Worm (Caenorhabditis elegans) whole organism, L2 larva: ENCODE results near the gene M110.9.
A peak's percentile ranks its signal among the peaks of the same experiment; 100 is the strongest.

Experiments used
- C34F6.9 ChIP-seq: fragments of 150-350 bp; optimal IDR thresholded peaks from 2 replicates; lab custom pipeline; 2014; ENCODE audit warnings: missing biosample characterization, missing genetic modification characterization
- F13H6.1 ChIP-seq: sonication (generic microtip); optimal IDR thresholded peaks from 2 replicates; lab custom pipeline; 2016; ENCODE audit warnings: missing genetic modification characterization, missing compliant biosample characterization
- R02D3.7 ChIP-seq: fragments of 150-350 bp; optimal IDR thresholded peaks from 2 replicates; lab custom pipeline; 2014; ENCODE audit warnings: missing biosample characterization, missing genetic modification characterization
- Y55F3AM.14 ChIP-seq: fragments of 200-800 bp; sonication (Bioruptor generic); optimal IDR thresholded peaks from 2 replicates; lab custom pipeline; 2018; ENCODE audit warnings: mild to moderate bottlenecking, missing genetic modification characterization, missing compliant biosample characterization
- alr-1 ChIP-seq: fragments of 150-350 bp; optimal IDR thresholded peaks from 2 replicates; lab custom pipeline; 2014; ENCODE audit warnings: missing biosample characterization, missing genetic modification characterization
- aly-2 ChIP-seq: fragments of 150-350 bp; optimal IDR thresholded peaks from 2 replicates; lab custom pipeline; 2014; ENCODE audit warnings: missing biosample characterization, missing genetic modification characterization
- ama-1 ChIP-seq: fragments of 150-350 bp; optimal IDR thresholded peaks from 2 replicates; lab custom pipeline; 2018; ENCODE audit warnings: inconsistent platforms
- blmp-1 ChIP-seq: sonication (generic microtip); optimal IDR thresholded peaks from 2 replicates; lab custom pipeline; 2017; ENCODE audit warnings: missing genetic modification characterization, mild to moderate bottlenecking, missing compliant biosample characterization, antibody characterized with exemption, moderate library complexity; ENCODE audit not compliant: insufficient read depth
- ceh-16 ChIP-seq: fragments of 150-350 bp; optimal IDR thresholded peaks from 2 replicates; lab custom pipeline; 2014; ENCODE audit warnings: missing biosample characterization, missing genetic modification characterization
- ceh-82 ChIP-seq: fragments of 150-350 bp; optimal IDR thresholded peaks from 2 replicates; lab custom pipeline; 2014; ENCODE audit warnings: missing biosample characterization, missing genetic modification characterization
- crh-2 ChIP-seq: sonication (generic microtip); optimal IDR thresholded peaks from 2 replicates; lab custom pipeline; 2017; ENCODE audit warnings: missing biosample characterization, missing genetic modification characterization
- dmd-4 ChIP-seq: sonication (generic microtip); optimal IDR thresholded peaks from 2 replicates; lab custom pipeline; 2017; ENCODE audit warnings: missing biosample characterization, missing genetic modification characterization
- egl-27 ChIP-seq: sonication (generic microtip); optimal IDR thresholded peaks from 3 replicates; lab custom pipeline; 2017; ENCODE audit warnings: missing biosample characterization, missing genetic modification reagents, missing genetic modification characterization
- elt-1 ChIP-seq: fragments of 150-350 bp; optimal IDR thresholded peaks from 2 replicates; lab custom pipeline; 2014; ENCODE audit warnings: missing biosample characterization, missing genetic modification characterization
- elt-3 ChIP-seq: sonication (generic microtip); optimal IDR thresholded peaks from 2 replicates; lab custom pipeline; 2017; ENCODE audit warnings: missing biosample characterization, missing genetic modification characterization
- fos-1 ChIP-seq: fragments of 150-350 bp; optimal IDR thresholded peaks from 2 replicates; lab custom pipeline; 2014; ENCODE audit warnings: missing biosample characterization, missing genetic modification characterization
- lin-11 ChIP-seq: fragments of 150-350 bp; sonication (generic microtip); optimal IDR thresholded peaks from 2 replicates; lab custom pipeline; 2014; ENCODE audit warnings: missing biosample characterization, missing genetic modification characterization, inconsistent platforms, mixed read lengths
- lin-13 ChIP-seq: fragments of 150-350 bp; optimal IDR thresholded peaks from 2 replicates; lab custom pipeline; 2014; ENCODE audit warnings: missing biosample characterization, missing genetic modification reagents, missing genetic modification characterization
- lsy-2 ChIP-seq, 2 experiments: fragments of 150-350 bp in 1 of 2; sonication (generic microtip) in 1 of 2; optimal IDR thresholded peaks; 2 replicates each; lab custom pipeline; 2014 to 2017; ENCODE audit warnings: missing biosample characterization in 2 of 2, missing genetic modification characterization in 2 of 2
- mab-5 ChIP-seq: fragments of 150-350 bp; optimal IDR thresholded peaks from 2 replicates; lab custom pipeline; 2014; ENCODE audit warnings: missing biosample characterization, missing genetic modification characterization
- mbf-1 ChIP-seq: sonication (generic microtip); optimal IDR thresholded peaks from 2 replicates; lab custom pipeline; 2017; ENCODE audit warnings: missing biosample characterization, missing genetic modification characterization
- mdl-1 ChIP-seq, 2 experiments: fragments of 150-350 bp in 1 of 2; sonication (generic microtip) in 1 of 2; optimal IDR thresholded peaks; 2 replicates each; lab custom pipeline; 2017; ENCODE audit warnings: missing biosample characterization in 2 of 2, missing genetic modification characterization in 2 of 2
- nhr-11 ChIP-seq: fragments of 150-350 bp; optimal IDR thresholded peaks from 2 replicates; lab custom pipeline; 2014; ENCODE audit warnings: missing biosample characterization, missing genetic modification characterization
- nhr-12 ChIP-seq: fragments of 150-350 bp; optimal IDR thresholded peaks from 2 replicates; lab custom pipeline; 2014; ENCODE audit warnings: missing biosample characterization, missing genetic modification characterization
- nhr-129 ChIP-seq: fragments of 150-350 bp; optimal IDR thresholded peaks from 2 replicates; lab custom pipeline; 2014; ENCODE audit warnings: missing biosample characterization, missing genetic modification characterization
- nhr-23 ChIP-seq: fragments of 150-350 bp; optimal IDR thresholded peaks from 2 replicates; lab custom pipeline; 2014; ENCODE audit warnings: missing biosample characterization, missing genetic modification reagents, missing genetic modification characterization
- nhr-237 ChIP-seq: fragments of 150-350 bp; optimal IDR thresholded peaks from 2 replicates; lab custom pipeline; 2014; ENCODE audit warnings: missing biosample characterization, missing genetic modification characterization
- nhr-25 ChIP-seq: fragments of 150-350 bp; sonication (generic microtip); optimal IDR thresholded peaks from 3 replicates; lab custom pipeline; 2014; ENCODE audit warnings: missing biosample characterization, missing genetic modification characterization
- nhr-6 ChIP-seq: fragments of 150-350 bp; optimal IDR thresholded peaks from 2 replicates; lab custom pipeline; 2014; ENCODE audit warnings: missing biosample characterization, missing genetic modification characterization
- peb-1 ChIP-seq: fragments of 150-350 bp; optimal IDR thresholded peaks from 2 replicates; lab custom pipeline; 2014; ENCODE audit warnings: missing biosample characterization, missing genetic modification characterization
- skn-1 ChIP-seq: sonication (generic microtip); optimal IDR thresholded peaks from 2 replicates; lab custom pipeline; 2017; ENCODE audit warnings: missing biosample characterization, missing genetic modification characterization
- snpc-4 ChIP-seq: fragments of 150-350 bp; optimal IDR thresholded peaks from 2 replicates; lab custom pipeline; 2014; ENCODE audit warnings: missing biosample characterization, missing genetic modification characterization
- unc-39 ChIP-seq: fragments of 150-350 bp; optimal IDR thresholded peaks from 2 replicates; lab custom pipeline; 2014; ENCODE audit warnings: missing biosample characterization, missing genetic modification characterization
- unc-55 ChIP-seq: fragments of 150-350 bp; sonication (generic microtip); optimal IDR thresholded peaks from 3 replicates; lab custom pipeline; 2014; ENCODE audit warnings: missing biosample characterization, missing genetic modification reagents, missing genetic modification characterization
- unc-62 ChIP-seq: fragments of 150-350 bp; optimal IDR thresholded peaks from 2 replicates; lab custom pipeline; 2014; ENCODE audit warnings: missing biosample characterization, missing genetic modification reagents, missing genetic modification characterization
- zag-1 ChIP-seq: fragments of 150-350 bp; optimal IDR thresholded peaks from 2 replicates; lab custom pipeline; 2014; ENCODE audit warnings: missing biosample characterization, missing genetic modification characterization
- ztf-1 ChIP-seq: fragments of 200-800 bp; sonication (Bioruptor generic); conservative IDR thresholded peaks from 2 replicates; pipeline ENCODE4 v1.3.6; 2022; ENCODE audit warnings: missing genetic modification characterization, missing compliant biosample characterization
- ztf-11 ChIP-seq: sonication (generic microtip); optimal IDR thresholded peaks from 2 replicates; lab custom pipeline; 2017; ENCODE audit warnings: missing biosample characterization, missing genetic modification characterization

Gene M110.9

DNA sequence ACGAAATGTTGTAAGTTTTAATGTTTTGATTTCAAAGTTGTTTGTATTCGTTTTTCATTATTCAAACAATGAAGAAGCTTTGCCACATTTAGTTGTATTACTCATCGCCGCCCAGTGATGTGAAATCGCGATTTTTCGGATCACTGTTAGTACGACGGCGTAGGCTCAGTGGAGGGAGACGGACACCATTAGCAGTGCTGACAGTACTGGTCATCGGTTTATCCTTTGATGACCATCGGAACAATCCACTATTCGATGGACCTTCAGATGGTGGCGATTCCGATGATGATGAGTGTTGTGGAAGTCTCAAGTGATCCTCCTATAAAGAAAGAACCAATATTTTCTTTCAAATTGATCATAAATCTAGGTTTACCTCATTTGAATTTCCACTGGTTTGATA, 43.6 kb upstream of the M110.9 start:
- no peak for TF ChIP-seq lin-13
- no peak for TF ChIP-seq nhr-6 (tag; lab: Kevin White, UChicago)
- no peak for TF ChIP-seq nhr-23 (tag; lab: Kevin White, UChicago)
- TF ChIP-seq ama-1 = no peak
- TF ChIP-seq nhr-12 (tag; lab: Kevin White, UChicago) = no peak
- no peak for TF ChIP-seq blmp-1
- no peak for TF ChIP-seq mdl-1 (tag; optimal IDR thresholded peaks at IDR 0.05; lab: Kevin White, UChicago)
- no peak for TF ChIP-seq mab-5 (tag; lab: Kevin White, UChicago)
- TF ChIP-seq ztf-11 (tag; lab: Kevin White, UChicago) = no peak
- TF ChIP-seq unc-55 (GFP tag; lab: Kevin White, UChicago) = no peak
- TF ChIP-seq nhr-237 (tag; lab: Kevin White, UChicago) = no peak
- TF ChIP-seq, all 48 proteins: peak for 0

DNA sequence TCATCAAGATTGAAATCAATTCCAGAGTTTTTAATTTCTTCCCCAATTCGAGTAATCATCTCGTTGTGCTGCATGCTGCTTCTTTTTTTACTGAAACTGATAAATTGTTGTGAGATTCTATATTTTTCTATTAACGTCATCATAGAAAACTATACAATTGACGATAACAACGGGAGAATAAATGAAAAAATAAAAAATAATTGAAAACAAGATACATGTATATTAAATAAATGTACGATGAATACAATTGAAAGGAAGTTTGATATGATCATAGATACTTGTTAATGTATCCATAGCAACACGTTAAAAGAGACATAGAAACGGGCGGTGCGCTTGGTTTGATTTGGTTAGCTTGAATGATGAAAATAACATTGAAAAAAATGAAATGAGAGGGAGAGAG, 40.6 kb upstream of the M110.9 start, which contains the start of gene T05C12.8:
Gene T05C12.8, minus strand, starts transcription at position 101 of the 400 bp plus-strand sequence.
- TF ChIP-seq ceh-16 (no peak), lin-11 (no peak), unc-55 (GFP tag; lab: Kevin White, UChicago) (no peak), zag-1 (tag; lab: Kevin White, UChicago) (no peak), elt-3 (tag; lab: Kevin White, UChicago) (no peak), unc-39 (no peak), elt-1 (tag; lab: Kevin White, UChicago) (no peak), nhr-23 (tag; lab: Kevin White, UChicago) (no peak), lsy-2 (tag; optimal IDR thresholded peaks at IDR 0.05; lab: Kevin White, UChicago) (no peak), fos-1 (no peak), F13H6.1 (tag; lab: Kevin White, UChicago) (no peak), snpc-4 (tag; lab: Kevin White, UChicago) (no peak), peb-1 (tag; lab: Kevin White, UChicago) (no peak), nhr-11 (no peak), blmp-1 (no peak), mbf-1 (tag; lab: Kevin White, UChicago) (no peak)
- TF ChIP-seq, all 48 proteins: peak for 0

DNA sequence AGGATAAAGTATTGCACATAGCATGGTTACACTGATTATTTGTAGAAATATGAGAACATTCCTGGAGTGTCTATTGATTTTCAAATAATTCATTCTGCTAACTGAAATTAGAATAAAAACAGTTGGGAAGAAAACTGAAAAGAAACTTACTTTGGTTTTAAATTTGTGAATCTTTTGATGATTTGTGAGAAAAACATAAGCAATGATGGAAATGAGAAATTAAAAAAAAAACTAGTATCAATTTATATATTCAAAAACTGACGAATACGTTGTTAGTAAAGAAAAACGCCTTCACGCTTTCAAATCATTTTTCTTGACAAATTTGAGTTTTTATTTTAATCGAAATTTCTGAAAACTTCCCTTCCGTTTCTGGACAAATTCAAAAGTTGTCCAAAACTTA, 38.0 kb upstream of the M110.9 start, which contains the start of gene T05C12.9:
Gene T05C12.9, minus strand, starts transcription at position 101 of the 400 bp plus-strand sequence.
- no peak for TF ChIP-seq R02D3.7 (tag; lab: Kevin White, UChicago)
- TF ChIP-seq lsy-2 (tag; optimal IDR thresholded peaks at IDR 0.05; lab: Kevin White, UChicago) = no peak
- no peak for TF ChIP-seq snpc-4 (tag; lab: Kevin White, UChicago)
- no peak for TF ChIP-seq unc-39
- no peak for TF ChIP-seq mdl-1 (tag; optimal IDR thresholded peaks at IDR 0.05; lab: Kevin White, UChicago)
- no peak for TF ChIP-seq elt-3 (tag; lab: Kevin White, UChicago)
- no peak for TF ChIP-seq lin-13
- no peak for TF ChIP-seq unc-55 (GFP tag; lab: Kevin White, UChicago)
- TF ChIP-seq mab-5 (tag; lab: Kevin White, UChicago) = no peak
- no peak for TF ChIP-seq ceh-82 (tag; lab: Kevin White, UChicago)
- no peak for TF ChIP-seq ceh-16
- no peak for TF ChIP-seq nhr-12 (tag; lab: Kevin White, UChicago)
- TF ChIP-seq, all 48 proteins: peak for 0

DNA sequence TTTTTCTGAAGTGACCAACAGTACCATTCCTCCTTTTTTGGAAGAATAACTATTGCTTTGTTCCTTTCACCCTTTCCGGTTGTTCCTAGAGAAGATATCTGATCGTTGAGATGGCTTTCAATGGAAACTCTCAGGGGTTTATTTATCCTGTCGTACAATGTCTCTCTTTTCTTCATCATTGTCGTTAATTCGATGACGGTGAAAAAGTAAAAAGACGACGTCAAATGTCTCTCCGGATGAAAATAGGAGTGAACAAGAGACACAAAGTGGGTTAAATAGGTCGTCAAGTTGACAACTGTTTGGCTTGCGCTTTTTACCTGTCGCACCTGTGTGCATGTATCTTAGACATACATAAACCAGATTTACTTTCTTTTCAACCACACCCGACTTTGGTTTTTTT, 37.2 kb upstream of the M110.9 start:
- TF ChIP-seq ztf-1 (GFP tag; lab: Robert Waterston, UW) = no peak

DNA sequence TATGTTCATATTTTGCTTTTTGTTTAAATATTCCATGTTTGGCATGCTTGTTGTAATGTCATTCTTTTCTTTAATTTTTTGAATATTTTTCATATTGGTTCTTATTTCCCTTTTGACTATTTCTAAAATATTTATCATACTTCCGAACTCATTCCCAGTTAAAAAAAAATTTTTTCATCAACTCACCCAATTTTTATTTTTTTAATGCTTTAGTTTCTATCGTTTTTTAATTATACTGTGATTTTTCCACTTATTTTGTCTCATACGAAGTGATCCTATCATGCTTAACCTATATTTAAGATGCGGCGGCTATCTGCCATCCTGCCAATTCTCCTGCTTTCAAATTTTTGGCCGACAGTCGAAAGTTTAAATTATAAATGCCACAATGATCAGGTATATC, 32.6 kb upstream of the M110.9 start, which contains the start of gene qua-1:
Gene qua-1, plus strand, starts transcription at position 301 of the 400 bp plus-strand sequence.
- TF ChIP-seq nhr-129 (tag; lab: Kevin White, UChicago) (no peak), nhr-12 (tag; lab: Kevin White, UChicago) (no peak), dmd-4 (tag; lab: Kevin White, UChicago) (no peak)
- TF ChIP-seq, all 48 proteins: peak for 0

DNA sequence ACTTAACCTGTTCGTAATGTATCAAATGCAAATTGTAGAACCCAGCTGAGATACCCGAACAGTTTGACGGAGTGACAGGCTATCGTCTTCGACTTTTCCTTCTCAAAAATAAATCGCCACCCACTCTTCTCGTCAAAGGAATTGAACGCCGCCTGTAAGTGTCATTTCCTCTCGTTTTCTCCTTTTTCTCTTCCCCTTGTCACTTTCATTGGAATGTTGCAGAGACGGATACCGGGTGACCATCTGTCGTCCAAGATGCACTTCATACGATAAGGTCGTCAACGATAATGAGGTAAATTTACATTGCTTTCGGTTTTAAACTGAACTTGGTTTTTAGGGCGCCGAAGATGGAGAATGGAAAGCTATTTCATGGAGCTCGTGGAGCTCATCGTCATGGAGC, 31.3 kb upstream of the M110.9 start:
- TF ChIP-seq ceh-16 = no peak
- TF ChIP-seq aly-2 (tag; lab: Kevin White, UChicago) = no peak
- TF ChIP-seq blmp-1 = peak; percentile 88

DNA sequence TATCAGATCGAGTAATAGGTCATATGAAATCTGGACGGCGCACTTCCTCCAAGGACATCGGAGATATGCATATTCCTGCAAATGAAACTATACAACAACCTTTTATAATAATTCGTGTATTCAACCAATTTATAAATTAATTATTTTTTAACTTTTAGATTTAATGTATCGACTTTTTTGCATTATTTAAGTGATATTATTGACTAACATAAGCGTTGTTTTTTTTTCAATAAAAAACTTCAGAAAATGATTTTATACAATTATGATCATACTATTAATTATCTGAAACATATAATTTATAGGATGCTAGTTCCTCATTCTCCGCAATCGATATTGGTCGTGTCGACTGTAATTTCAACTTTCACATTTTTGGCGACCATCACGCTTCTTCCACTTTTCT, 27.0 kb upstream of the M110.9 start, which contains the start of gene col-76:
Gene col-76, plus strand, starts transcription at position 301 of the 400 bp plus-strand sequence.
- TF ChIP-seq skn-1 (tag; lab: Kevin White, UChicago) (no peak), lin-13 (no peak), nhr-23 (tag; lab: Kevin White, UChicago) (no peak), alr-1 (tag; lab: Kevin White, UChicago) (no peak), mdl-1 (tag; optimal IDR thresholded peaks at IDR 0.05; lab: Kevin White, UChicago) (no peak), crh-2 (tag; lab: Kevin White, UChicago) (no peak), lsy-2 (tag; optimal IDR thresholded peaks at IDR 0.05; lab: Kevin White, UChicago) (no peak), C34F6.9 (tag; lab: Kevin White, UChicago) (no peak), unc-62 (GFP tag; lab: Kevin White, UChicago) (no peak), F13H6.1 (tag; lab: Kevin White, UChicago) (no peak), Y55F3AM.14 (GFP tag; lab: Kevin White, UChicago) (no peak), nhr-25 (no peak), egl-27 (tag; lab: Kevin White, UChicago) (no peak), mbf-1 (tag; lab: Kevin White, UChicago) (no peak), elt-3 (tag; lab: Kevin White, UChicago) (no peak), nhr-6 (tag; lab: Kevin White, UChicago) (no peak), mab-5 (tag; lab: Kevin White, UChicago) (no peak)
